Worm (Caenorhabditis elegans) whole organism, L4 larva: ENCODE results near the gene lgc-57.
A peak's percentile ranks its signal among the peaks of the same experiment; 100 is the strongest.

Experiments
- F26F4.8 ChIP-seq: fragments of 200-800 bp; sonication (Bioruptor generic); conservative IDR thresholded peaks from 2 replicates; pipeline ENCODE4 v1.3.6; 2022; ENCODE audit warnings: missing genetic modification characterization, missing compliant biosample characterization
- aha-1 ChIP-seq: fragments of 150-350 bp; peaks from one replicate; lab custom pipeline; 2014; ENCODE audit warnings: missing biosample characterization, missing genetic modification characterization
- aly-2 ChIP-seq: sonication (generic microtip); optimal IDR thresholded peaks from 2 replicates; lab custom pipeline; 2018; ENCODE audit warnings: missing biosample characterization, missing genetic modification characterization
- daf-16 ChIP-seq, 3 experiments: sonication (generic microtip); optimal IDR thresholded peaks; 2 replicates each; lab custom pipeline; 2016 to 2017; ENCODE audit warnings: missing genetic modification characterization in 3 of 3, missing genetic modification reagents in 3 of 3, mild to moderate bottlenecking in 2 of 3, missing compliant biosample characterization in 2 of 3, missing biosample characterization in 1 of 3, moderate library complexity in 1 of 3
- dve-1 ChIP-seq: sonication (generic microtip); optimal IDR thresholded peaks from 2 replicates; lab custom pipeline; 2017; ENCODE audit warnings: antibody characterized with exemption, mild to moderate bottlenecking, missing genetic modification characterization, missing compliant biosample characterization; ENCODE audit not compliant: insufficient read depth
- egl-27 ChIP-seq: sonication (generic microtip); optimal IDR thresholded peaks from 3 replicates; lab custom pipeline; 2017; ENCODE audit warnings: missing biosample characterization, missing genetic modification reagents, missing genetic modification characterization
- fos-1 ChIP-seq: fragments of 150-350 bp; optimal IDR thresholded peaks from 2 replicates; lab custom pipeline; 2014; ENCODE audit warnings: missing biosample characterization, missing genetic modification characterization
- gei-8 ChIP-seq: fragments of 200-800 bp; sonication (Bioruptor generic); optimal IDR thresholded peaks from 2 replicates; lab custom pipeline; 2018; ENCODE audit warnings: mild to moderate bottlenecking, missing genetic modification characterization, missing compliant biosample characterization
- hif-1 ChIP-seq, 2 experiments: sonication (generic microtip); optimal IDR thresholded peaks; 2 replicates each; lab custom pipeline; 2016 to 2017; ENCODE audit warnings: missing compliant biosample characterization in 2 of 2, missing genetic modification characterization in 2 of 2, missing genetic modification reagents in 2 of 2, missing genotype in 2 of 2, mild to moderate bottlenecking in 1 of 2
- hlh-11 ChIP-seq: fragments of 200-800 bp; sonication (Bioruptor generic); optimal IDR thresholded peaks from 2 replicates; lab custom pipeline; 2018; ENCODE audit warnings: mild to moderate bottlenecking, missing genetic modification characterization, missing compliant biosample characterization
- hlh-30 ChIP-seq: sonication (generic microtip); optimal IDR thresholded peaks from 2 replicates; lab custom pipeline; 2017; ENCODE audit warnings: antibody characterized with exemption, mild to moderate bottlenecking, missing genetic modification characterization, missing compliant biosample characterization; ENCODE audit not compliant: insufficient read depth
- hmg-1.1 ChIP-seq: fragments of 200-800 bp; sonication (Bioruptor generic); IDR thresholded peaks from 2 replicates; pipeline ENCODE4 v1.3.6; 2022; ENCODE audit warnings: missing genetic modification reagents, missing genetic modification characterization, missing compliant biosample characterization
- lin-15B ChIP-seq: fragments of 150-350 bp; sonication (generic microtip); optimal IDR thresholded peaks from 3 replicates; lab custom pipeline; 2014; ENCODE audit warnings: missing biosample characterization, missing genetic modification characterization
- lin-38 ChIP-seq: fragments of 200-800 bp; sonication (Bioruptor generic); IDR thresholded peaks from 2 replicates; pipeline ENCODE4 v1.3.6; 2022; ENCODE audit warnings: missing genetic modification reagents, missing genetic modification characterization, missing compliant biosample characterization
- lin-39 ChIP-seq: fragments of 150-350 bp; optimal IDR thresholded peaks from 2 replicates; lab custom pipeline; 2014; ENCODE audit warnings: missing biosample characterization, missing genetic modification reagents, missing genetic modification characterization
- mdt-29 ChIP-seq: fragments of 200-800 bp; sonication (Bioruptor generic); IDR thresholded peaks from 2 replicates; pipeline ENCODE4 v1.3.6; 2022; ENCODE audit warnings: missing genetic modification reagents, missing genetic modification characterization, missing compliant biosample characterization
- mxl-2 ChIP-seq: fragments of 200-800 bp; sonication (Bioruptor generic); conservative IDR thresholded peaks from 2 replicates; pipeline ENCODE4 v1.3.6; 2022; ENCODE audit warnings: missing genetic modification reagents, missing genetic modification characterization, missing compliant biosample characterization
- nhr-102 ChIP-seq: sonication (generic microtip); optimal IDR thresholded peaks from 2 replicates; lab custom pipeline; 2016; ENCODE audit warnings: mild to moderate bottlenecking, missing genetic modification characterization, moderate library complexity, missing compliant biosample characterization
- nhr-11 ChIP-seq: fragments of 150-350 bp; optimal IDR thresholded peaks from 2 replicates; lab custom pipeline; 2014; ENCODE audit warnings: missing biosample characterization, missing genetic modification characterization
- nhr-25 ChIP-seq: sonication (generic microtip); optimal IDR thresholded peaks from 2 replicates; lab custom pipeline; 2017; ENCODE audit warnings: missing genetic modification characterization, mild to moderate bottlenecking, missing compliant biosample characterization, antibody characterized with exemption, moderate library complexity, borderline replicate concordance; ENCODE audit not compliant: insufficient read depth
- nhr-28 ChIP-seq: fragments of 150-350 bp; optimal IDR thresholded peaks from 2 replicates; lab custom pipeline; 2014; ENCODE audit warnings: missing biosample characterization, missing genetic modification characterization
- nhr-41 ChIP-seq: fragments of 200-800 bp; sonication (Bioruptor generic); IDR thresholded peaks from 2 replicates; pipeline ENCODE4 v1.3.6; 2022; ENCODE audit warnings: missing genetic modification reagents, missing genetic modification characterization, missing compliant biosample characterization
- nhr-76 ChIP-seq: fragments of 150-350 bp; optimal IDR thresholded peaks from 2 replicates; lab custom pipeline; 2014; ENCODE audit warnings: missing biosample characterization, missing genetic modification characterization
- pqm-1 ChIP-seq: sonication (generic microtip); optimal IDR thresholded peaks from 2 replicates; lab custom pipeline; 2017; ENCODE audit warnings: missing biosample characterization, missing genetic modification characterization
- sdz-12 ChIP-seq: fragments of 200-800 bp; sonication (Bioruptor generic); optimal IDR thresholded peaks from 2 replicates; lab custom pipeline; 2018; ENCODE audit warnings: mild to moderate bottlenecking, missing genetic modification characterization, missing compliant biosample characterization
- set-16 ChIP-seq: fragments of 200-800 bp; sonication (Bioruptor generic); IDR thresholded peaks from 2 replicates; pipeline ENCODE4 v1.3.6; 2022; ENCODE audit warnings: missing genetic modification reagents, missing genetic modification characterization, missing compliant biosample characterization
- skn-1 ChIP-seq: fragments of 150-350 bp; optimal IDR thresholded peaks from 2 replicates; lab custom pipeline; 2014; ENCODE audit warnings: missing biosample characterization, missing genetic modification characterization
- spr-3 ChIP-seq: fragments of 200-800 bp; sonication (Bioruptor generic); optimal IDR thresholded peaks from 2 replicates; lab custom pipeline; 2018; ENCODE audit warnings: mild to moderate bottlenecking, missing genetic modification characterization, missing compliant biosample characterization
- unc-62 ChIP-seq, 3 experiments: fragments of 150-350 bp in 1 of 3; sonication (generic microtip); optimal IDR thresholded peaks in 2 of 3; peaks in 1 of 3; 1 replicate in 1 of 3; 2 replicates in 2 of 3; lab custom pipeline; 2014 to 2017; ENCODE audit warnings: missing biosample characterization in 3 of 3, missing genetic modification characterization in 3 of 3, missing genetic modification reagents in 3 of 3, missing genotype in 1 of 3
- zfp-2 ChIP-seq: sonication (generic microtip); optimal IDR thresholded peaks from 2 replicates; lab custom pipeline; 2016; ENCODE audit warnings: mild to moderate bottlenecking, missing genetic modification characterization, missing compliant biosample characterization
- zip-2 ChIP-seq: fragments of 150-350 bp; optimal IDR thresholded peaks from 2 replicates; lab custom pipeline; 2014; ENCODE audit warnings: missing biosample characterization, missing genetic modification characterization
- ztf-11 ChIP-seq: fragments of 150-350 bp; optimal IDR thresholded peaks from 2 replicates; lab custom pipeline; 2014; ENCODE audit warnings: missing biosample characterization, missing genetic modification characterization

lgc-57 gene

DNA sequence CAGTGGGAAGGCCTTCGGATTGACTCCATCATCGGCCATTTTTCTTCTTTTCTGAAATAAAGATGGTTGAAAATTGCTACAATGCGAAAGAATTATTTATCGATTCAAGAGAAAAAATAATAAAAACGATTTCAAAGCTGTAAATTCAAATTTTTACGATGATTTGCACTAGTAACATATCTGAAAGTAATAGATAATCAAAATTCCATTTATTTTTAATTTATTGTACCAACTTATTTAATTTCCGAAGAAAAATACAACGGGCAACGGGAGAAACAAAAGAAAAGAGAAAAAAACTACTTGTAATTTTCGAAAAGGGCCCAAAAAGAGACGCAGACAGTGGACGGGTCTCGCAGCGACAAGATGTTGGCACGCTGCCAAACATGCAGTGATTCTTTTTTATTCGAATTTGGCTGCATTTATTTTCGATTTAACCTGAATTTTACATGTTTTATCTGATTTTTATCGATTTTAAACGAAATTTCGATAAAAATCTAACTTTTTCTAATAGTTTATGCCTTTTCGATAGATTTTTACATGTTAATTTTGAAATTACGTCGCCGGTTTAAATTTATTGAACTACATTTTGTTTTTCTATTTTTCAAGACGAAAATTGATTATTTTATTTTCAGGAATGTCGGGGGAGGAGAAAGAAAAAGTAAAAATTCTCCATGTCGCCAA is 36.1 kb upstream of the lgc-57 start, which contains the start of the genes snu-13 and rsp-7 (continued):
- TF ChIP-seq mxl-2 (GFP tag; lab: Robert Waterston, UW) (no peak), lin-39 (tag; lab: Kevin White, UChicago) (no peak), spr-3 (GFP tag; lab: Kevin White, UChicago) (no peak), zip-2 (tag; lab: Kevin White, UChicago) (no peak), nhr-25 (tag; lab: Kevin White, UChicago) (peak; percentile 60), nhr-28 (peak; percentile 36), dve-1 (tag; lab: Kevin White, UChicago) (peak; percentile 86), unc-62 (GFP tag; optimal IDR thresholded peaks at IDR 0.05 in 1 of 2; lab: Kevin White, UChicago) (peak in 1 of 2 experiments; percentile 12), unc-62 (tag; optimal IDR thresholded peaks at IDR 0.05; lab: Kevin White, UChicago) (no peak), hif-1 (tag; optimal IDR thresholded peaks at IDR 0.05; lab: Kevin White, UChicago) (peak in 1 of 2 experiments; percentile 44), nhr-41 (GFP tag; lab: Robert Waterston, UW) (no peak), sdz-12 (GFP tag; lab: Kevin White, UChicago) (no peak), zfp-2 (tag; lab: Kevin White, UChicago) (peak; percentile 68), lin-38 (peak; percentile 77), nhr-11 (peak; percentile 58), daf-16 (GFP tag; optimal IDR thresholded peaks at IDR 0.05; lab: Kevin White, UChicago) (no peak), daf-16 (tag; optimal IDR thresholded peaks at IDR 0.05; lab: Kevin White, UChicago) (peak; percentile 12), hlh-30 (tag; lab: Kevin White, UChicago) (peak; percentile 65)

DNA sequence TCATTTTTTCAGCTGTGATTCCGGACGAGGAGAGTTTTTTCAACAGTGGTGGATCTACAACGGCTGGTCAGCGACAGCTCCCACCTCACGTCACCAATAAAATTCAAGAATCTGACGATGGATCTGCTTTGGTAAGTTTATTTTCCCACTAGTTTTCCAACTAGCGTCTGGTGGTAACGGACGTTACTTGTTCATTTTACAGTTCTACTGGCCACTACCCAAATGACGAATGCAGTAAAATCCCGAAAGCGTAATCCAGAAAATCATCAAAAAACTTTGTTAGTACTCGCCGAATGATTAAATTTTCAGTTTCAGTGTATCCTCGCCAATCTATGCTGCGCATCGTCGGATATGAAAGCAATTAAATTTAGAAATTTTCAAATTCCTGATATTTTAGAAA is 35.2 kb upstream of the lgc-57 start:
- no peak for TF ChIP-seq mdt-29
- TF ChIP-seq aha-1 (tag; lab: Kevin White, UChicago) = peak; percentile 59
- TF ChIP-seq F26F4.8 (GFP tag; lab: Robert Waterston, UW) = no peak
- no peak for TF ChIP-seq hmg-1.1 (GFP tag; lab: Robert Waterston, UW)
- no peak for TF ChIP-seq zip-2 (tag; lab: Kevin White, UChicago)
- no peak for TF ChIP-seq egl-27 (tag; lab: Kevin White, UChicago)
- no peak for TF ChIP-seq pqm-1 (tag; lab: Kevin White, UChicago)

DNA sequence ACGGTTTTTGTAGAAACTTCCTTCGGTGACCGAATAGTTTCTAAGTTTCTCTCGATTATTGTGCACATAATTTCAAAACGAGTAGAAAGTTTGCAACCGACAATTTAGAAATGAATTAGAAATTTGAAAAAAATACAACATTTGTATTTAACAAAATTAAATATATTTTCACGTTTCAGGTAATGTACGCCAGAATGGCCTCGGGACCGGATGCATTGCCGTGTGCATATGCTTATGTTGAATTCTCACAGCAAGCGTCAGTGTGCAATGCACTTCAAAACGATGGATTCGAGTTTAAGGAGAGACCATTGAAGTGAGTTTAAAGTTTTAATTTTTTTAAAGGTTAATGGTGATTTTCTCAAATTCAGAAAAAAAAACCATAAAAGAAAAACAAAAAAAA is 33.9 kb upstream of the lgc-57 start, which contains the start of gene marc-2:
Gene marc-2, minus strand, starts transcription at position 101 of the 400 bp plus-strand sequence.
- TF ChIP-seq nhr-28 (no peak), nhr-102 (tag; lab: Kevin White, UChicago) (no peak), lin-15B (tag; lab: Kevin White, UChicago) (no peak), nhr-11 (no peak), aly-2 (no peak), skn-1 (tag; lab: Kevin White, UChicago) (no peak)

DNA sequence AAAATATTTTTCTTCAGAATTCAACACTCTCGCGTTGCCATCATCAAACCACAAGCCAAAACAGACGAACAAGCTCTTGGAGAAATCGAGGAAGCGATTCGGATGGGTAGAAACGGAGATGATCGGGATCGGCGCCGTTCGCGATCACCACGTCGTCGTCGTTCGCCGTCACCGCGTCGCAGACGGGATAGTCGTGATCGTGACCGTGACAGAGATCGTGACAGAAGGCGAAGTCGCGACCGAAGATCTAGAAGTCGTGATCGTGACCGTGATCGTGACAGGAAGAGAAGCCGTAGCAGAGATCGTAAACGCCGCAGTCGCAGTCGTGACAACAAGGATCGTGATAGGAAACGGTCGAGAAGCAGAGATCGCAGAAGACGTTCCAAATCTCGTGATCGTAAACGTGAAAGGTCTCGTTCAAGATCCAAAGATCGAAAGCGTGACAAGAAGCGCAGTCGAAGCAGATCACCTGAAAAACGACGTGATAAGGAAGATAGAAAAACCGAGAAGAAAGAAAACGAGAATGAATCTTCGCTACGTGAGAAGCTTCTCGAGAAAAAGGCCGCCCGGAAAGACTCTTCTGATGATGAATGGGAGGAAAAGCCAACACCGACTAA is 33.3 kb upstream of the lgc-57 start:
- TF ChIP-seq set-16 (GFP tag; lab: Robert Waterston, UW) (peak; percentile 56), ztf-11 (tag; lab: Kevin White, UChicago) (no peak), hlh-30 (tag; lab: Kevin White, UChicago) (peak; percentile 68), gei-8 (GFP tag; lab: Kevin White, UChicago) (no peak), nhr-76 (tag; lab: Kevin White, UChicago) (no peak), hlh-11 (tag; lab: Kevin White, UChicago) (peak; percentile 53), fos-1 (no peak), nhr-28 (peak; percentile 1)
